Worm (Caenorhabditis elegans) whole organism, early embryonic: Measurements from ENCODE around the gene ubl-1.

Source experiments
- aly-1 ChIP-seq: sonication (generic microtip); optimal IDR thresholded peaks from 2 replicates; lab custom pipeline; 2016; ENCODE audit warnings: missing genetic modification characterization, missing compliant biosample characterization
- ama-1 ChIP-seq: fragments of 150-350 bp; optimal IDR thresholded peaks from 2 replicates; lab custom pipeline; 2014
- ceh-36 ChIP-seq: sonication (generic microtip); optimal IDR thresholded peaks from 2 replicates; lab custom pipeline; 2016; ENCODE audit warnings: missing genetic modification characterization, inconsistent platforms, missing compliant biosample characterization
- flt-1 ChIP-seq: fragments of 200-800 bp; sonication (Bioruptor generic); IDR thresholded peaks from 2 replicates; pipeline ENCODE4 v1.3.6; 2022; ENCODE audit warnings: missing genetic modification characterization, missing compliant biosample characterization
- hmbx-1 ChIP-seq: sonication (generic microtip); optimal IDR thresholded peaks from 2 replicates; lab custom pipeline; 2016; ENCODE audit warnings: mild to moderate bottlenecking, missing genetic modification characterization, missing compliant biosample characterization
- hmg-4 ChIP-seq: fragments of 200-800 bp; sonication (Bioruptor generic); optimal IDR thresholded peaks from 2 replicates; lab custom pipeline; 2018; ENCODE audit warnings: mild to moderate bottlenecking, missing genetic modification characterization, missing compliant biosample characterization
- hnd-1 ChIP-seq: sonication (generic microtip); optimal IDR thresholded peaks from 2 replicates; lab custom pipeline; 2016; ENCODE audit warnings: missing genetic modification characterization, missing compliant biosample characterization
- pes-1 ChIP-seq: fragments of 200-800 bp; sonication (Bioruptor generic); IDR thresholded peaks from 2 replicates; pipeline ENCODE4 v1.3.6; 2022; ENCODE audit warnings: missing genetic modification reagents, missing genetic modification characterization, missing compliant biosample characterization
- scrt-1 ChIP-seq: fragments of 200-800 bp; sonication (Bioruptor generic); IDR thresholded peaks from 2 replicates; pipeline ENCODE4 v1.3.6; 2022; ENCODE audit warnings: missing genetic modification characterization, missing compliant biosample characterization
- sea-1 ChIP-seq: fragments of 200-800 bp; sonication (Bioruptor generic); conservative IDR thresholded peaks from 2 replicates; pipeline ENCODE4 v1.3.6; 2022; ENCODE audit warnings: missing genetic modification characterization, missing compliant biosample characterization
- tbx-11 ChIP-seq: fragments of 200-800 bp; sonication (Bioruptor generic); IDR thresholded peaks from 2 replicates; pipeline ENCODE4 v1.3.6; 2022; ENCODE audit warnings: missing genetic modification characterization, missing compliant biosample characterization
- tbx-37 ChIP-seq: fragments of 200-800 bp; sonication (Bioruptor generic); conservative IDR thresholded peaks from 2 replicates; pipeline ENCODE4 v1.3.6; 2022; ENCODE audit warnings: missing genetic modification reagents, missing genetic modification characterization, missing compliant biosample characterization
- tra-4 ChIP-seq: sonication (generic microtip); optimal IDR thresholded peaks from 2 replicates; lab custom pipeline; 2017; ENCODE audit warnings: missing genetic modification characterization, missing compliant biosample characterization

DNA sequence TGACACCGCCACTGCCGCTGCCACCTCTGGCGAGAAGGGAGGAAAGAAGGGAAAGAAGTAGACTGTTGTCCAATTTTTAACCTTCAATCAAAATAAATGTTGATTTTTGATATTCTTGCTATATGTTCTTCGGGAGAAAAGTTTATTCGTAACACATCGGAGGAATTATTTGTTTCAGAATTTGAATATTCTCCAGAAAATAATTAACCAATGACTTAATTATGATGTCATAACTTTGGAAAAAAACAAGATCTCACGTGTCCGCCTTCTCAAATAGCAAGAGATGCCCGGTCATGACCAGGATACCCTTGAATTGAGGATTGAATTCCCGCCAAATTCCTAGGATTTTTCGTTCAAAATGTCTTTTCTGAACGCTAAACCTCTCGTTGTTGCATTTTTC, 991 bp downstream of the ubl-1 start:
- TF ChIP-seq ama-1 (lab: Kevin White, UChicago) (no peak), ceh-36 (tag; lab: Kevin White, UChicago) (no peak), tra-4 (no peak), flt-1 (GFP tag; lab: Robert Waterston, UW) (no peak), tbx-37 (no peak), pes-1 (GFP tag; lab: Robert Waterston, UW) (no peak), scrt-1 (GFP tag; lab: Robert Waterston, UW) (no peak), sea-1 (GFP tag; lab: Robert Waterston, UW) (no peak), hmg-4 (GFP tag; lab: Kevin White, UChicago) (no peak), tbx-11 (GFP tag; lab: Robert Waterston, UW) (no peak), hnd-1 (no peak), hmbx-1 (tag; lab: Kevin White, UChicago) (no peak), aly-1 (tag; lab: Kevin White, UChicago) (no peak)
